Fruit fly (Drosophila melanogaster) whole organism, larva: Measurements from ENCODE around the gene CG3032.
A peak's percentile ranks its signal among the peaks of the same experiment; 100 is the strongest.

Experiments used
- noc ChIP-seq: fragments of 200-800 bp; sonication (Bioruptor generic); optimal IDR thresholded peaks from 3 replicates; lab custom pipeline; 2019; ENCODE audit warnings: missing biosample characterization, mild to moderate bottlenecking, missing genetic modification characterization, moderate library complexity

The CG3032 gene

dm6 chrX:7000444-7001134, 13.1 kb downstream of the CG3032 start:
- peak; percentile 54 for TF ChIP-seq noc

dm6 chrX:6998492-6998852, 15.2 kb downstream of the CG3032 start, which contains the start of gene Inx2:
TSS of gene Inx2 (plus strand) at chrX:6998672.
- peak; percentile 67 for TF ChIP-seq noc

DNA sequence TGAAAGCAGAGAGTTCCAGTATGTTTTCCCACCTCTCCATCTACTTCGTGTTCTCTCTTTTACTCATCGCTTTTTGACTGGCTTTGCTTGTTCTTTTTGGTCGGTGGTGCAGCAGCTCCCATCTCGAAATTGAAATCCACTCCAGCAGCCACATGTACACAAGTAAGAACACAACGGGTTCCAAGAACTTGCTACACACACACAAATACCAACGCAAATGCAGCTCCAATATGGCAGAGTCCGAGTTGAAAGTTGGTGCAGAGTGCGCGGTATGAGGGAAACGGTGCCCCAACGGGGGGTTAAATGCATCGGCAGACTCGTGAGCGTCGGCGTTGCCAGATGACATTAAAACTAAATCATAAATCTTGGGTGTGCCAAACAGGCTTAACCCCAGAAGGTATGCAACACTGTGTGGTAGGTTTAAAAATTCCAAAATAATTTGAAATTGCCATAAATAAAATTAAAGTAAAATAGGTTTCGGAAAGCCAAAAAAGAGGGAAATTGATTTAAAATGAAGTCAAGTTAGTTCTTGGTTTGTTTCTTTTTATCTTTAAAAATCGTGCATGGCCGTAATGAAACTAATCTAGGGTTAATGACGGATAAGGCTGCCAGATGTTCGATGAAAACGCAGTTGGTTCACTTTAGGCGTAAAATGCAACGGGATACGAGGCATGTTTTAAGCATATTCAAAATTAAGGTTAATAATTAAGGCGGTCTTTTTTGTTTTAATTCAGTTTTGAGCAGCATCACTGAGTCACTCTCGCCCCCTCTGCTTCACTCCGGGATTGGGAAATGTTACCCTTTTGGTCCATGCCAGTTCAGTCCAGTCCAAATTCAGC, 15.8 kb downstream of the CG3032 start:
- no peak for TF ChIP-seq noc

DNA sequence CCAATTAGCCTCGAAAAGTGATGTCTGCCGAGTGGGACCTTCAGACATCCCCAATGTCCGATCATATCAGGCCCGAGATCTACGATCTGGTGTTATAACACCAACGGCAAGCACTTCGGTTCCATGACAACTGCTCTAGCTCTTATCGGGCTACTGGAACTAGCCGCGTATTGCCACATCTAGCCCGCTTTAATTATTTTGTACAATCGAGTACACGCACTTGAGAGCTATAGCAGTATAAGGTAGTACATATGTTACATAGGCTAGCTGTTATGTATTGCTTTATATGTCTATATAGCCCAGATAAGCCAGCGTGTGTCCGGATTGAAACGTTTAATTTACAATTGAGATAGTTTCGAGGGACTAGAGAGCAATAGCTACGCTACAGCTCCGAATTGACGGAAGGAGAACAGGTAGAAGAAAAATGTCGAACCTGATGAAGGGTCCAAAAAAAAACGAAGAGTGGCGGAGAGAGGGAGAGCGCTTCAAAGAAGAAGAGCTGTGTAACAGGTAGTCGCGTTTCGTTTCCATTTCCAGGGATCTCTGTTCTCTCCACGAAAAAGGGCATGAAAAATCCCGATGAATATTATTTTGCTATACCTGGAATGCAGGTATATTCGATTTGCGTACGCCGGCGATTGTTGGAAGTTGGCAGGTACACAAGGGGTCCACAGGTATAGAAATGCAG, 16.6 kb downstream of the CG3032 start:
- TF ChIP-seq noc, result no peak

DNA sequence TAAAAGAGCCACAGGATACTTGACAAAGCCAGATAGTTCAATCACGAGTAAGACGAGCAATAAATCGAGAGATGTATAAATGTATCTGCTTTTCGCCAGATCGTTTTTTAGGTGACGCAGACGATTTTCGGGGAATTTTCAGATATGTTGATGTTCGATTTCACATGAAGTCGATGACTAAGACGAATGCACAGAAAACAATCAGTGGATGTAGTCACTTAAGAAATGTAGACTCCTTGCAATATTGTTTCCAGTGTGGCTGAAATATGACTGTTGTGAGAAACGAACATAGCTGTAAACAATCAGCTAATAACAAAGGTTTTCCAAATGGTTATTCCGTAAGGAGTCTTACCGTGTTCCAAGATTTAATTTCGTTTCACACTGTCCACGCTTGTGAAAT, 17.6 kb downstream of the CG3032 start:
- TF ChIP-seq noc, result no peak

dm6 chrX:6995258-6995657, 18.4 kb downstream of the CG3032 start:
- no peak for TF ChIP-seq noc

- TF ChIP-seq noc, result no peak
Measured at dm6 chrX:6994473-6995179, 19.1 kb downstream of the CG3032 start.

- peak; percentile 75 for TF ChIP-seq noc
Measured at dm6 chrX:6993753-6994152, 19.9 kb downstream of the CG3032 start.

dm6 chrX:6993350-6993749, 20.3 kb downstream of the CG3032 start, which contains the start of gene Inx7:
TSS of gene Inx7 (minus strand) at chrX:6993612.
- TF ChIP-seq noc, result no peak

DNA sequence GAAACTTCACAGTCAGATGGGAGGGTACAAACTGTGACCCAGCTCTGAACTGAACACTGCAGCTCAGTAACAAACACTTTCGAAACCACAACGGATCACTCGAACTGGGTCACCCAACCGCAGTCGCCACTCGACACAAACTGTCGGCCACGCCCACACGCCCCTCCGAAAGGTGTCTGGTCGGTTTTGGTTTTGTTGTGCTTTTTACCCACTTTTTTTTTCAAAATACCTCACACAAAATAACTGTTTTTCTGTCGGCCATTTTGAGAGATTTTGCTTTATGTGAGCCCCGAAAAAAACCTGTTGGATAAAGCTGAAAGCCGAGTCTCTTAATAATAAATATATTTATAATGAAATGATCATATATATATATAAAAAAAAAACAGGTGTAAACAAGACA, 22.4 kb downstream of the CG3032 start, which contains the start of gene ogre:
Gene ogre (minus strand): TSS at position 33 of the 400 bp plus-strand sequence.
- no peak for TF ChIP-seq noc

DNA sequence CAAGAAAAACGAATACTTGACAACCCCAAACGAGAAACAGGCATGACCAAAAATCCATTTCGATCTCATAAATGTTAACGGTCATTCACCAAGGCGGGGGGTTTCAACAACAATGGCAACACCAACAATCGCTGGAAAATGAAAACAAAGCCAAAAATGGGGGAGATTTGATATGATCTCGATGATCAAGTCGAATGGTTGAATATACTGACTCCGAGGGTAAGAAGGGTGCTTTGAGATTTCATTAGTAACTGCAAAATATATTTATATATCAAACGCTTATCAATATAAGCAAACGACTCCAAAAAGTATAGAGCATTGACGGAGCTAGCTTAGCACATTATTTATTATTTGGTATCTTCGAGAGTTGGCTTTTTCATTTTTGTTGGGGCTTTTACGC, 23.6 kb downstream of the CG3032 start:
- peak; percentile 38 for TF ChIP-seq noc

dm6 chrX:6988632-6989338, 24.9 kb downstream of the CG3032 start:
- no peak for TF ChIP-seq noc

DNA sequence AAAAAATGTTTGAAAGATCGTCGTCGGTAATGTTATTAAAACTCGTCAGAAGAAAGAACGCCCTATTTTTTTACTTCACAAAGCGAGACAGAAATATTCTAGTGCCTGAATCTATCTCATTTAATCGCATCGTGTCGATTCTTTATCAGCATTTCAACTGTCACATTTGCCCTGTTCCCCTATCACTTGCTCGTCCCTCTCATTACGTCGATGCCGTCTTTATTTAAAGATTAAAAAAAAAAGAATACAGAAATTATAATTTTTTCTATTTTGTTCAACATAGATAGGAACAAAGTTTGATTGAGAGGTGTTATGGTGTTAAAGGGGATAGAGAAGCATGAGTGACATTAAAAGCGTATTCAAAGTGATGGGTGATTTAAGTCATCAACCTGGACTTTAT, 25.6 kb downstream of the CG3032 start:
- peak; percentile 14 for TF ChIP-seq noc

DNA sequence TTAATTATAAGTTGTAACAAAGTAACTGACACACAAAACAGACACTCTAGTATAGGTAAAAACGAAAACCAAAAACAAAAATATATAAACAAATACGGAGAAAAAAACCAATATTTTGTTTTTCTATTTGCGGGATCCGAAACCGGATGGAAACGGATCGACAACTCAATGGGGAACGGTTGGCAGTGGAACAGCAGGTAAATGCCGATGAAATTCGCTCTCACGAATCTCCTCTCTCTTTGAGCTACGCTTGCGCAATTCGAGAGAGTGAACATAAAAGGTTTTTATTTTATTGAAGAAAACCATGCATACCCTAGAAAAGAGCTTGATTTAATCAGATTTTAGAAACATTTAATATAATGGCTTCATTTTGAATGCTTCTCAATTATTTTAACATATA, 26.6 kb downstream of the CG3032 start:
- TF ChIP-seq noc, result no peak

DNA sequence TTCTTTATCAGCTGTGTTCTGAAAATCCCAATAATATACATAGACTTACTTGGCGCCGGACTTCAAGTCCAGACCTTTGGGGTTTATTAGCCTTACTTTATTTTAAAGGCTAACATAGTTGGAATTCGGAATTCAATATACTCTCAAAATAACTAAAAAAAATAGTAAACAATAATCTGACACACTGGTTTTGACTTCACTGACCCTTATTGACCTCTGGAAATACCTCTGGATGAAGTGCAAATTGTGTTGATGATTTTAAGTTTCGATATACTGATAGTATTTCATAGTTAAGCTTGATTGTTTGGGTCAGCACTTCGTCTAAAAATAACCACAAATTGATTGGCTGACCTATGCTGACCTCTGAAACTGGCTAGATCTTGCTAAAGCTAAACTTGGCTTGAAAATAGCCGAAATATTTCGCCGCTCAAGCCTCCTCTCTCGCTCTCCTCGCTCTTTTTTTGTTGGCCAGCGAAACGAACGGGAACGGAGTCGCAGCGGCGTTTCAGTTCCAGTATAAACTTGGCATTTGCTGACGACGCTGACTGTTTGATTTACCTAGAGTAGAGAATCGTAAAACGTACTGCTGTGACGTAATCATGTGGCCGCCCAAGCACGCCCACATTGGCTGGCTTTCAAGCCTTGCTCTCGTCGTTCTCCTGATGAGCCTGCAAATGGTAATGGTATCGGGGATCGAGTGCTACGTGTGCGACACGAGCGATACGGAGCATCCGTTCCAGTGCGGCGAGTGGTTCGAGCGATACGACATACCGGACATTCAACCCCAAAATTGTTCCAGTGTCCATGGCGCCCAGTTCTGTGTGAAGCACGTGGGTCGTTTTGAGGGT, 27.5 kb downstream of the CG3032 start, which contains the start of gene bou:
Gene bou (plus strand): TSS at position 507 of the 848 bp plus-strand sequence.
- TF ChIP-seq noc, result no peak
